Fruit fly (Drosophila melanogaster) whole organism, larva: ENCODE data around the gene CG43403.

ENCODE experiments used
- noc ChIP-seq: fragments of 200-800 bp; sonication (Bioruptor generic); optimal IDR thresholded peaks from 3 replicates; lab custom pipeline; 2019; ENCODE audit warnings: missing biosample characterization, mild to moderate bottlenecking, missing genetic modification characterization, moderate library complexity

CG43403 gene

dm6 chr2L:2619887-2620286 lies at the start of gene CG43403:
Gene CG43403 (plus strand): TSS chr2L:2620187.
- TF ChIP-seq noc (tag; lab: Kevin White, UChicago), result no peak

- no peak for TF ChIP-seq noc (tag; lab: Kevin White, UChicago)
Measured at dm6 chr2L:2572937-2573336, 47.0 kb upstream of the CG43403 start, which contains the start of gene Cyp309a2. Gene Cyp309a2 (minus strand): TSS chr2L:2573037.

dm6 chr2L:2574717-2575273 lies 45.2 kb upstream of the CG43403 start, which contains the start of the genes Rad1 and Sws1:
Gene Rad1 (minus strand): TSS chr2L:2575052.
Gene Sws1 (minus strand): TSS chr2L:2575052.
- no peak for TF ChIP-seq noc (tag; lab: Kevin White, UChicago)

- no peak for TF ChIP-seq noc (tag; lab: Kevin White, UChicago)
Measured at dm6 chr2L:2576565-2577360, 43.2 kb upstream of the CG43403 start, which contains the start of gene insv. Gene insv (minus strand): TSS chr2L:2576997.

dm6 chr2L:2577361-2577737 lies 42.6 kb upstream of the CG43403 start, which contains the start of gene Elba2:
Gene Elba2 (plus strand): TSS chr2L:2577687.
- TF ChIP-seq noc (tag; lab: Kevin White, UChicago), result no peak

dm6 chr2L:2579669-2580351 lies 40.2 kb upstream of the CG43403 start, which contains the start of the genes ND-B17.2 and Arpc5:
Gene ND-B17.2 (minus strand): TSS chr2L:2580172.
Gene Arpc5 (plus strand): TSS chr2L:2580292.
- TF ChIP-seq noc (tag; lab: Kevin White, UChicago), result peak; percentile 1

dm6 chr2L:2584461-2585056 lies 35.4 kb upstream of the CG43403 start:
- no peak for TF ChIP-seq noc (tag; lab: Kevin White, UChicago)

dm6 chr2L:2585285-2585684 lies 34.7 kb upstream of the CG43403 start, which contains the start of gene Drp1:
Gene Drp1 (minus strand): TSS chr2L:2585430.
- TF ChIP-seq noc (tag; lab: Kevin White, UChicago), result no peak

dm6 chr2L:2591569-2591968 lies 28.4 kb upstream of the CG43403 start, which contains the start of gene CG15394:
Gene CG15394 (plus strand): TSS chr2L:2591869.
- TF ChIP-seq noc (tag; lab: Kevin White, UChicago), result no peak

- no peak for TF ChIP-seq noc (tag; lab: Kevin White, UChicago)
Measured at dm6 chr2L:2606725-2607124, 13.3 kb upstream of the CG43403 start.

dm6 chr2L:2609694-2610093 lies 10.3 kb upstream of the CG43403 start, which contains the start of gene CG15395:
Gene CG15395 (plus strand): TSS chr2L:2609994.
- TF ChIP-seq noc (tag; lab: Kevin White, UChicago), result no peak

- TF ChIP-seq noc (tag; lab: Kevin White, UChicago), result no peak
Measured at dm6 chr2L:2623947-2624346, 4.0 kb downstream of the CG43403 start.

dm6 chr2L:2627507-2627906 lies 7.5 kb downstream of the CG43403 start:
- TF ChIP-seq noc (tag; lab: Kevin White, UChicago), result no peak

dm6 chr2L:2628760-2629159 lies 8.8 kb downstream of the CG43403 start:
- no peak for TF ChIP-seq noc (tag; lab: Kevin White, UChicago)

dm6 chr2L:2636326-2637001 lies 16.5 kb downstream of the CG43403 start:
- no peak for TF ChIP-seq noc (tag; lab: Kevin White, UChicago)
